Fruit fly (Drosophila melanogaster) whole organism, embryonic: ENCODE measurements around the gene wdn.
A peak's percentile ranks its signal among the peaks of the same experiment; 100 is the strongest.

Experiments used
- ATbp ChIP-seq: fragments of 200-800 bp; sonication (Bioruptor generic); optimal IDR thresholded peaks from 2 replicates; lab custom pipeline; 2017; ENCODE audit warnings: missing biosample characterization, mild to moderate bottlenecking, missing genetic modification characterization, missing genetic modification reagents
- BEAF-32 ChIP-seq: fragments of 200-800 bp; sonication (Bioruptor generic); optimal IDR thresholded peaks from 3 replicates; lab custom pipeline; 2017; ENCODE audit warnings: missing biosample characterization, missing genetic modification characterization, mild to moderate bottlenecking, moderate library complexity, missing genetic modification reagents
- Bdp1 ChIP-seq: fragments of 200-800 bp; sonication (Bioruptor generic); optimal IDR thresholded peaks from 3 replicates; lab custom pipeline; 2016; ENCODE audit warnings: missing biosample characterization, missing genetic modification characterization
- Blimp-1 ChIP-seq: fragments of 200-800 bp; sonication (Bioruptor generic); optimal IDR thresholded peaks from 3 replicates; lab custom pipeline; 2018; ENCODE audit warnings: missing biosample characterization, missing genetic modification characterization, mild to moderate bottlenecking, moderate library complexity, missing genetic modification reagents
- CG14050 ChIP-seq: fragments of 200-800 bp; sonication (Bioruptor generic); IDR thresholded peaks from 3 replicates; pipeline ENCODE4 v1.3.6; 2022; ENCODE audit warnings: missing biosample characterization, missing genetic modification characterization
- CG14710 ChIP-seq: fragments of 200-800 bp; sonication (Bioruptor generic); optimal IDR thresholded peaks from 3 replicates; lab custom pipeline; 2019; ENCODE audit warnings: missing biosample characterization, mild to moderate bottlenecking, missing genetic modification characterization, moderate library complexity
- CG15073 ChIP-seq: fragments of 200-800 bp; sonication (Bioruptor generic); optimal IDR thresholded peaks from 2 replicates; lab custom pipeline; 2016; ENCODE audit warnings: missing biosample characterization, missing genetic modification characterization
- CG15601 ChIP-seq: fragments of 200-800 bp; sonication (Bioruptor generic); optimal IDR thresholded peaks from 3 replicates; lab custom pipeline; 2019; ENCODE audit warnings: missing biosample characterization, mild to moderate bottlenecking, missing genetic modification characterization, moderate library complexity
- CG17186 ChIP-seq: fragments of 200-800 bp; sonication (Bioruptor generic); optimal IDR thresholded peaks from 3 replicates; lab custom pipeline; 2017; ENCODE audit warnings: missing biosample characterization, missing genetic modification reagents, missing genetic modification characterization
- CG17802 ChIP-seq: fragments of 200-800 bp; sonication (Bioruptor generic); optimal IDR thresholded peaks from 2 replicates; lab custom pipeline; 2018; ENCODE audit warnings: missing biosample characterization, mild to moderate bottlenecking, missing genetic modification characterization, moderate library complexity
- CG17912 ChIP-seq: fragments of 200-800 bp; sonication (Bioruptor generic); optimal IDR thresholded peaks from 2 replicates; lab custom pipeline; 2018; ENCODE audit warnings: missing biosample characterization, mild to moderate bottlenecking, missing genetic modification characterization
- CG18599 ChIP-seq: fragments of 200-800 bp; sonication (Bioruptor generic); optimal IDR thresholded peaks from 3 replicates; lab custom pipeline; 2017; ENCODE audit warnings: missing biosample characterization, missing genetic modification characterization, mild to moderate bottlenecking, moderate library complexity, missing genetic modification reagents
- CG2712 ChIP-seq: fragments of 200-800 bp; optimal IDR thresholded peaks from 3 replicates; lab custom pipeline; 2019; ENCODE audit warnings: missing biosample characterization, mild to moderate bottlenecking, missing genetic modification characterization, moderate library complexity
- CG30403 ChIP-seq: fragments of 200-800 bp; sonication (Bioruptor generic); optimal IDR thresholded peaks from 3 replicates; lab custom pipeline; 2016; ENCODE audit warnings: missing biosample characterization, missing genetic modification characterization
- CG31224 ChIP-seq: fragments of 200-800 bp; sonication (Bioruptor generic); IDR thresholded peaks from 2 replicates; pipeline ENCODE4 v1.3.6; 2022; ENCODE audit warnings: missing biosample characterization, missing genetic modification characterization
- CG3838 ChIP-seq: fragments of 200-800 bp; sonication (Bioruptor generic); optimal IDR thresholded peaks from 3 replicates; lab custom pipeline; 2016; ENCODE audit warnings: missing biosample characterization, missing genetic modification characterization
- CG4820 ChIP-seq: fragments of 200-800 bp; sonication (Bioruptor generic); optimal IDR thresholded peaks from 3 replicates; lab custom pipeline; 2016; ENCODE audit warnings: missing biosample characterization, missing genetic modification characterization
- CG6854 ChIP-seq: fragments of 200-800 bp; sonication (Bioruptor generic); optimal IDR thresholded peaks from 3 replicates; lab custom pipeline; 2017; ENCODE audit warnings: missing biosample characterization, mild to moderate bottlenecking, missing genetic modification characterization
- CG7786 ChIP-seq: fragments of 200-800 bp; sonication (Bioruptor generic); optimal IDR thresholded peaks from 2 replicates; lab custom pipeline; 2016; ENCODE audit warnings: missing biosample characterization, missing genetic modification characterization
- D19B ChIP-seq: fragments of 200-800 bp; sonication (Bioruptor generic); optimal IDR thresholded peaks from 2 replicates; lab custom pipeline; 2017; ENCODE audit warnings: missing biosample characterization, mild to moderate bottlenecking, missing genetic modification characterization
- Fer2 ChIP-seq: fragments of 200-800 bp; sonication (Bioruptor generic); optimal IDR thresholded peaks from 2 replicates; lab custom pipeline; 2018; ENCODE audit warnings: missing biosample characterization, mild to moderate bottlenecking, missing genetic modification characterization, moderate library complexity
- Poxn ChIP-seq: fragments of 200-800 bp; sonication (Bioruptor generic); IDR thresholded peaks from 2 replicates; pipeline ENCODE4 v1.3.6; 2022; ENCODE audit warnings: missing biosample characterization, missing genetic modification characterization
- Taf1 ChIP-seq: fragments of 200-800 bp; sonication (Bioruptor generic); IDR thresholded peaks from 2 replicates; pipeline ENCODE4 v1.3.6; 2022; ENCODE audit warnings: missing biosample characterization, missing genetic modification characterization
- YL-1 ChIP-seq: fragments of 200-800 bp; sonication (Bioruptor generic); optimal IDR thresholded peaks from 3 replicates; lab custom pipeline; 2017; ENCODE audit warnings: missing biosample characterization, mild to moderate bottlenecking, missing genetic modification characterization
- bcd ChIP-seq: fragments of 200-800 bp; sonication (Bioruptor generic); optimal IDR thresholded peaks from 2 replicates; lab custom pipeline; 2017; ENCODE audit warnings: missing biosample characterization, mild to moderate bottlenecking, missing genetic modification characterization
- caup ChIP-seq: fragments of 200-800 bp; sonication (Bioruptor generic); optimal IDR thresholded peaks from 3 replicates; lab custom pipeline; 2017; ENCODE audit warnings: missing biosample characterization, mild to moderate bottlenecking, missing genetic modification characterization, moderate library complexity; ENCODE audit not compliant: severe bottlenecking
- chinmo ChIP-seq: fragments of 200-800 bp; sonication (Bioruptor generic); IDR thresholded peaks from 4 replicates; pipeline ENCODE4 v1.3.6; 2022; ENCODE audit warnings: missing biosample characterization, missing genetic modification characterization; ENCODE audit not compliant: partially characterized antibody
- corto ChIP-seq: fragments of 200-800 bp; sonication (Bioruptor generic); optimal IDR thresholded peaks from 2 replicates; lab custom pipeline; 2016; ENCODE audit warnings: missing biosample characterization, mild to moderate bottlenecking, missing genetic modification characterization, moderate library complexity
- danr ChIP-seq: fragments of 200-800 bp; sonication (Bioruptor generic); IDR thresholded peaks from 2 replicates; pipeline ENCODE4 v1.3.6; 2022; ENCODE audit warnings: missing biosample characterization, missing genetic modification characterization
- en ChIP-seq: fragments of 200-800 bp; sonication (Bioruptor generic); optimal IDR thresholded peaks from 2 replicates; lab custom pipeline; 2016; ENCODE audit warnings: missing biosample characterization, missing genetic modification characterization
- fru ChIP-seq: fragments of >200 bp; optimal IDR thresholded peaks from 2 replicates; lab custom pipeline; 2017
- gce ChIP-seq: fragments of 200-800 bp; sonication (Bioruptor generic); IDR thresholded peaks from 3 replicates; pipeline ENCODE4 v1.3.6; 2022; ENCODE audit warnings: missing biosample characterization, missing genetic modification characterization
- grau ChIP-seq: fragments of 200-800 bp; optimal IDR thresholded peaks from 3 replicates; lab custom pipeline; 2019; ENCODE audit warnings: missing biosample characterization, mild to moderate bottlenecking, missing genetic modification characterization, moderate library complexity
- gt ChIP-seq: fragments of 200-800 bp; sonication (Bioruptor generic); IDR thresholded peaks from 2 replicates; pipeline ENCODE4 v1.3.6; 2022; ENCODE audit warnings: missing biosample characterization, missing genetic modification characterization
- ham ChIP-seq: fragments of 200-800 bp; sonication (Bioruptor generic); IDR thresholded peaks from 2 replicates; pipeline ENCODE4 v1.3.6; 2022; ENCODE audit warnings: missing biosample characterization, missing genetic modification characterization
- ind ChIP-seq: fragments of 200-800 bp; sonication (Bioruptor generic); optimal IDR thresholded peaks from 3 replicates; lab custom pipeline; 2016; ENCODE audit warnings: missing biosample characterization, missing genetic modification characterization
- kah ChIP-seq: fragments of 200-800 bp; sonication (Bioruptor generic); optimal IDR thresholded peaks from 2 replicates; lab custom pipeline; 2018; ENCODE audit warnings: missing biosample characterization, mild to moderate bottlenecking, missing genetic modification characterization
- luna ChIP-seq: fragments of 200-800 bp; sonication (Bioruptor generic); optimal IDR thresholded peaks from 2 replicates; lab custom pipeline; 2016; ENCODE audit warnings: missing biosample characterization, missing genetic modification characterization
- maf-S ChIP-seq: fragments of 200-800 bp; sonication (Bioruptor generic); optimal IDR thresholded peaks from 2 replicates; lab custom pipeline; 2016; ENCODE audit warnings: missing biosample characterization, missing genetic modification characterization
- nerfin-1 ChIP-seq: fragments of 200-800 bp; sonication (Bioruptor generic); optimal IDR thresholded peaks from 3 replicates; lab custom pipeline; 2019; ENCODE audit warnings: missing biosample characterization, mild to moderate bottlenecking, missing genetic modification characterization, moderate library complexity
- pan ChIP-seq, 4 experiments: fragments of >200 bp in 3 of 4; fragments of 200-800 bp in 1 of 4; sonication (Bioruptor generic) in 1 of 4; optimal IDR thresholded peaks in 3 of 4; IDR thresholded peaks in 1 of 4; 2 replicates each; pipeline versions ENCODE4 v1.3.6 to Lab custom; 2017 to 2022; ENCODE audit warnings: missing biosample characterization in 2 of 4, missing genetic modification characterization in 2 of 4, mixed read lengths in 1 of 4
- phol ChIP-seq: fragments of 200-800 bp; sonication (Bioruptor generic); optimal IDR thresholded peaks from 3 replicates; lab custom pipeline; 2018; ENCODE audit warnings: missing biosample characterization, mild to moderate bottlenecking, missing genetic modification characterization, moderate library complexity
- schlank ChIP-seq: fragments of 200-800 bp; sonication (Bioruptor generic); optimal IDR thresholded peaks from 2 replicates; lab custom pipeline; 2018; ENCODE audit warnings: missing biosample characterization, mild to moderate bottlenecking, missing genetic modification characterization
- scrt ChIP-seq: fragments of 200-800 bp; sonication (Bioruptor generic); optimal IDR thresholded peaks from 2 replicates; lab custom pipeline; 2018; ENCODE audit warnings: missing biosample characterization, mild to moderate bottlenecking, missing genetic modification characterization, moderate library complexity
- sens ChIP-seq: fragments of 200-800 bp; sonication (Bioruptor generic); peaks from one replicate; lab custom pipeline; 2016; ENCODE audit warnings: missing biosample characterization, missing genetic modification characterization
- sima ChIP-seq: fragments of 200-800 bp; sonication (Bioruptor generic); optimal IDR thresholded peaks from 2 replicates; lab custom pipeline; 2016; ENCODE audit warnings: missing biosample characterization, missing genetic modification characterization
- sob ChIP-seq: fragments of 200-800 bp; sonication (Bioruptor generic); IDR thresholded peaks from 2 replicates; pipeline ENCODE4 v1.3.6; 2022; ENCODE audit warnings: missing biosample characterization, missing genetic modification characterization
- sr ChIP-seq: fragments of 200-800 bp; sonication (Bioruptor generic); IDR thresholded peaks from 3 replicates; pipeline ENCODE4 v1.3.6; 2022; ENCODE audit warnings: missing biosample characterization, missing genetic modification characterization
- tin ChIP-seq: fragments of 200-800 bp; sonication (Bioruptor generic); optimal IDR thresholded peaks from 3 replicates; lab custom pipeline; 2016; ENCODE audit warnings: missing biosample characterization, missing genetic modification characterization
- tna ChIP-seq: fragments of 200-800 bp; sonication (Bioruptor generic); IDR thresholded peaks from 2 replicates; pipeline ENCODE4 v1.3.6; 2022; ENCODE audit warnings: missing biosample characterization, missing genetic modification characterization; ENCODE audit not compliant: partially characterized antibody

wdn gene

dm6 chr3R:28810942-28811676 is at the start of gene wdn (continued):
- 0 out of 4 replicates have a peak, but pooled peaks have one; percentile 23 for TF ChIP-seq chinmo (GFP tag; lab: Robert Waterston, UW)
- TF ChIP-seq en (GFP tag; lab: Kevin White, UChicago): no peak
- no peak for TF ChIP-seq maf-S (GFP tag; lab: Kevin White, UChicago)
- TF ChIP-seq gt (GFP tag; lab: Robert Waterston, UW): no peak
- no peak for TF ChIP-seq CG4820 (GFP tag; lab: Kevin White, UChicago)
- no peak for TF ChIP-seq luna (GFP tag; lab: Kevin White, UChicago)
- TF ChIP-seq CG15073: no peak
- TF ChIP-seq phol (tag; lab: Kevin White, UChicago): peak; percentile 100
- peak; percentile 48 for TF ChIP-seq sens (GFP tag; lab: Kevin White, UChicago)
- TF ChIP-seq ind (GFP tag; lab: Kevin White, UChicago): no peak
- no peak for TF ChIP-seq CG14710 (tag; lab: Kevin White, UChicago)
- TF ChIP-seq tin (GFP tag; lab: Kevin White, UChicago): no peak
- TF ChIP-seq CG7786 (GFP tag; lab: Kevin White, UChicago): no peak
- no peak for TF ChIP-seq D19B
- no peak for TF ChIP-seq Bdp1 (GFP tag; lab: Kevin White, UChicago)
- no peak for TF ChIP-seq fru (lab: Kevin White, UChicago)
- TF ChIP-seq nerfin-1: no peak
- TF ChIP-seq sr (GFP tag; lab: Robert Waterston, UW): no peak
- no peak for TF ChIP-seq sima (GFP tag; lab: Kevin White, UChicago)
- TF ChIP-seq tna (GFP tag; lab: Robert Waterston, UW): no peak
- TF ChIP-seq CG17186 (GFP tag; lab: Kevin White, UChicago): peak; percentile 16
- TF ChIP-seq bcd (GFP tag; lab: Kevin White, UChicago): no peak
- no peak for TF ChIP-seq CG15601
- no peak for TF ChIP-seq CG18599 (GFP tag; lab: Kevin White, UChicago)
- TF ChIP-seq CG2712 (tag; lab: Kevin White, UChicago): no peak
- no peak for TF ChIP-seq CG31224 (GFP tag; lab: Robert Waterston, UW)
- TF ChIP-seq CG17802 (tag; lab: Kevin White, UChicago): no peak
- no peak for TF ChIP-seq CG6854 (GFP tag; lab: Kevin White, UChicago)
- no peak for TF ChIP-seq ham
- no peak for TF ChIP-seq schlank
- no peak for TF ChIP-seq Poxn (GFP tag; lab: Robert Waterston, UW)
- TF ChIP-seq gce (GFP tag; lab: Robert Waterston, UW): no peak
- TF ChIP-seq CG17912 (GFP tag; lab: Kevin White, UChicago): no peak
- no peak for TF ChIP-seq Fer2
- TF ChIP-seq Taf1: no peak
- no peak for TF ChIP-seq Blimp-1 (GFP tag; lab: Kevin White, UChicago)
- TF ChIP-seq caup (GFP tag; lab: Kevin White, UChicago): no peak
- peak; percentile 17 for TF ChIP-seq BEAF-32 (GFP tag; lab: Kevin White, UChicago)
- TF ChIP-seq ATbp (GFP tag; lab: Kevin White, UChicago): no peak
- no peak for TF ChIP-seq corto
- no peak for TF ChIP-seq pan (optimal IDR thresholded peaks at IDR 0.05; lab: Kevin White, UChicago)
- no peak for TF ChIP-seq pan (GFP tag; optimal IDR thresholded peaks at IDR 0.05 in 1 of 2, IDR thresholded peaks at IDR 0.05 in 1 of 2)
- no peak for TF ChIP-seq kah (GFP tag; lab: Kevin White, UChicago)
- TF ChIP-seq sob (GFP tag; lab: Robert Waterston, UW): no peak
- no peak for TF ChIP-seq scrt
- TF ChIP-seq grau (tag; lab: Kevin White, UChicago): no peak
- TF ChIP-seq CG14050: no peak
- TF ChIP-seq CG3838 (GFP tag; lab: Kevin White, UChicago): no peak
- no peak for TF ChIP-seq CG30403 (GFP tag; lab: Kevin White, UChicago)
- TF ChIP-seq danr: no peak
- TF ChIP-seq YL-1 (GFP tag; lab: Kevin White, UChicago): peak; percentile 87
